Worm (Caenorhabditis elegans): ENCODE measurements around the gene F43H9.3.

DNA sequence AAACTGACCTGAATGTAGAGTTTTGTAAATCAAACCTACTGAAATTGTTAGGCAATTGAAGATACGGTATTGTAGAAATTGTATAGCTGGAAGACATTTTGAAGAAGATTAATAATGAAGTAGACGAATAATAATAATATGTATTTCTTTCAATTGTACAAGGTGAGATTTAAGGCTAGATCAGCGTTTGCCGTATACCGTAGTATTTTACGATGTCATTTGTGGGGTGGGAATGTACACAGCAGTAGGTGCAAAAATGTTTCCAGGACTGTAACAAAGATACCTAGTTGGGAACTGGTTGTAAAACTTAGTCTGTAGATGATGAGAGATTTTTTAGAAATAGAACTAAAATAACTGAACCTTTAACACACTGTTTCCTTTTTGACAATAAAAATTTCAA, 30.2 kb downstream of the F43H9.3 start, which contains the start of gene ceh-76:
- TF ChIP-seq W03F9.2 (tag; optimal IDR thresholded peaks at IDR 0.05): no peak
- TF ChIP-seq him-1 (tag; optimal IDR thresholded peaks at IDR 0.05): no peak
- TF ChIP-seq dao-5 (tag; optimal IDR thresholded peaks at IDR 0.05): no peak

Measured in whole organism, L4/young adult.